Fruit fly (Drosophila melanogaster) Kc167 (cell line): Measurements from ENCODE around the gene CG9109.

Source experiments
- Myc ChIP-seq: fragments of >200 bp; optimal IDR thresholded peaks from 2 replicates; lab custom pipeline; 2017; ENCODE audit warnings: missing external identifiers
- h ChIP-seq: fragments of >200 bp; optimal IDR thresholded peaks from 3 replicates; lab custom pipeline; 2018; ENCODE audit warnings: missing external identifiers
- psq ChIP-seq: fragments of >200 bp; optimal IDR thresholded peaks from 2 replicates; lab custom pipeline; 2017; ENCODE audit warnings: missing external identifiers
- ttk ChIP-seq: sonication (Bioruptor generic); optimal IDR thresholded peaks from 2 replicates; lab custom pipeline; 2017; ENCODE audit warnings: missing external identifiers

DNA sequence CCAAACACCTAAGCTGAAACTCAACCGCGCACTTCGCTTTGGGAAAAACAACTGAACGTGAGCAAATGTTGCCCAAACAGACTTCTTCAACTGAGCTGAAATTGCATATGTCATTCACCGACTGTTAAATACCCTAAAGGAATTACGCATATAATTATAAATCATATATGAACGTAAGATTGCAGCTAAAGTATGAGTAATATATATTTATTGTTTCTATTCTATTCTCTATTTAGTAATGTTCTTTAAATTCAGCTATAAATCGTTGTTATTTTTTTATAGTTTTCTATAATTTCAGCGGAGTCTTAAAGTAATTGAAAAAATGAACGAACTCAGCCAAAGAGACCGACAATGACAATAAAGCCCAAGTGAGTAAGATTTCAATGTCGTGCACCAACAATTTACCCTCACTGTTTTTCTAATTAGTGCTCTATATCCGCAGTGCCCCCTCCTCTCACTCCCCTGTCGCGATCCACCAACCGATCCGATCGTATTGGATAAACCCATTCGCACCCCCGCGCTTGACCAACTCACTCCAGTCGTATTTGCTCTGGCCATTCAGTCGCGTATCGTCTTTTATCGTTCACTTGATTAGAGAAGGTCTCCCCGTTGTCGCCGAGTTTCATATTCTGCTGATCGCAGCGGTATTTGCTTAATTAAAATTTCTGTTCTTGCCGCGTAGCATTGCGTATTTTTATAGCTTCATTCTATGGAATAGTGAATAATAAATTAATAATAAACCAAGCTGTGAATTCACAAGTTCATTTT lies 21.7 kb downstream of the CG9109 start, which contains the start of gene CG9098:
- no peak for TF ChIP-seq h
- TF ChIP-seq psq (lab: Kevin White, UChicago): no peak
- no peak for TF ChIP-seq Myc
- no peak for TF ChIP-seq ttk
